Fruit fly (Drosophila melanogaster): ENCODE data around the gene beta-PheRS.

The beta-PheRS gene

dm6 chr3R:24206341-24207114, 46.0 kb downstream of the beta-PheRS start:
- TF ChIP-seq Mad (GFP tag; optimal IDR thresholded peaks at IDR 0.05) (no peak), peb (GFP tag; IDR thresholded peaks at IDR 0.05) (peak; percentile 48; the same call in 1 of the 2 replicates), CG16863 (GFP tag; optimal IDR thresholded peaks at IDR 0.05) (peak; percentile 4), Sin3A (optimal IDR thresholded peaks at IDR 0.05) (no peak), CG12659 (GFP tag; optimal IDR thresholded peaks at IDR 0.05) (peak; percentile 19), D19A (tag; optimal IDR thresholded peaks at IDR 0.05) (peak; percentile 90), Pdp1 (GFP tag; optimal IDR thresholded peaks at IDR 0.05) (peak; percentile 16 to 53), CG8359 (GFP tag; optimal IDR thresholded peaks at IDR 0.05; ENCODE audit: borderline replicate concordance) (no peak), Hsf (GFP tag; optimal IDR thresholded peaks at IDR 0.05) (peak; percentile 49), CG17568 (GFP tag; optimal IDR thresholded peaks at IDR 0.05) (no peak), Oli (tag; optimal IDR thresholded peaks at IDR 0.05) (peak; percentile 62), CG9817 (tag; optimal IDR thresholded peaks at IDR 0.05) (peak; percentile 49), Eip74EF (GFP tag; optimal IDR thresholded peaks at IDR 0.05) (peak in 1 of 2 experiments; percentile 61), CG3726 (GFP tag; IDR thresholded peaks at IDR 0.05) (no peak), CG17802 (tag; optimal IDR thresholded peaks at IDR 0.05) (no peak), H15 (GFP tag; IDR thresholded peaks at IDR 0.05) (peak; percentile 52; the same call in 1 of the 3 replicates), Dll (GFP tag; IDR thresholded peaks at IDR 0.05; ENCODE audit: partially characterized antibody) (no peak), Sox102F (GFP tag; optimal IDR thresholded peaks at IDR 0.05) (peak; percentile 84), CG17361 (GFP tag; IDR thresholded peaks at IDR 0.05) (0 out of 3 replicates have a peak, but pooled peaks have one; percentile 42), CG31388 (GFP tag; optimal IDR thresholded peaks at IDR 0.05) (no peak), Fer3 (tag; optimal IDR thresholded peaks at IDR 0.05) (peak; percentile 49), sens (GFP tag) (peak; percentile 85), Meics (GFP tag; optimal IDR thresholded peaks at IDR 0.05) (peak; percentile 9), H2.0 (GFP tag; IDR thresholded peaks at IDR 0.05) (peak; percentile 47; the same call in 1 of the 2 replicates), ash1 (GFP tag; optimal IDR thresholded peaks at IDR 0.05) (no peak), ci (GFP tag; IDR thresholded peaks at IDR 0.05) (peak; percentile 92), CG1529 (GFP tag; optimal IDR thresholded peaks at IDR 0.05) (peak; percentile 37), CG34422 (GFP tag; IDR thresholded peaks at IDR 0.05) (peak; percentile 25; the same call in 1 of the 3 replicates), pzg (GFP tag; optimal IDR thresholded peaks at IDR 0.05) (no peak), pnt (GFP tag; optimal IDR thresholded peaks at IDR 0.05) (peak; percentile 40), E2f1 (GFP tag; IDR thresholded peaks at IDR 0.05) (0 out of 2 replicates have a peak, but pooled peaks have one; percentile 28), Xbp1 (GFP tag; optimal IDR thresholded peaks at IDR 0.05) (peak; percentile 48), CG12236 (GFP tag; optimal IDR thresholded peaks at IDR 0.05) (peak; percentile 7), Sox100B (GFP tag; optimal IDR thresholded peaks at IDR 0.05) (peak; percentile 56), Ets65A (GFP tag) (peak; percentile 92), ase (GFP tag; IDR thresholded peaks at IDR 0.05) (peak; percentile 47; the same call in 1 of the 3 replicates), unpg (GFP tag; optimal IDR thresholded peaks at IDR 0.05) (peak; percentile 60), Optix (GFP tag; IDR thresholded peaks at IDR 0.05) (peak; percentile 62; the same call in 2 of the 3 replicates), CG18262 (tag; optimal IDR thresholded peaks at IDR 0.05) (peak; percentile 70), dpn (GFP tag; optimal IDR thresholded peaks at IDR 0.05) (peak in 1 of 2 experiments; percentile 45), mam (GFP tag; optimal IDR thresholded peaks at IDR 0.05) (peak; percentile 6), Rfx (GFP tag; IDR thresholded peaks at IDR 0.05) (0 out of 2 replicates have a peak, but pooled peaks have one; percentile 26), gsb (GFP tag; IDR thresholded peaks at IDR 0.05) (0 out of 2 replicates have a peak, but pooled peaks have one; percentile 15), CG14441 (GFP tag; IDR thresholded peaks at IDR 0.05) (peak; percentile 51), sna (GFP tag; IDR thresholded peaks at IDR 0.05; ENCODE audit: partially characterized antibody) (no peak), cato (GFP tag; optimal IDR thresholded peaks at IDR 0.05; ENCODE audit: borderline replicate concordance) (peak; percentile 16), chif (GFP tag; optimal IDR thresholded peaks at IDR 0.05) (peak; percentile 12 to 39), CG14014 (GFP tag; IDR thresholded peaks at IDR 0.05) (0 out of 2 replicates have a peak, but pooled peaks have one; percentile 22)

Data from whole organism, embryonic.